Fruit fly (Drosophila melanogaster) whole organism, wandering third instar larva: ENCODE measurements around the gene Tsp96F.

Experiments used
- Abd-B ChIP-seq: fragments of >200 bp; optimal IDR thresholded peaks from 2 replicates; lab custom pipeline; 2017; ENCODE audit warnings: missing biosample characterization, missing genetic modification characterization
- Dfd ChIP-seq: fragments of >200 bp; optimal IDR thresholded peaks from 2 replicates; lab custom pipeline; 2017; ENCODE audit warnings: missing biosample characterization, missing genetic modification characterization
- Jra ChIP-seq: sonication (Bioruptor generic); optimal IDR thresholded peaks from 2 replicates; lab custom pipeline; 2016; ENCODE audit warnings: missing biosample characterization, missing genetic modification characterization
- N ChIP-seq: fragments of >200 bp; optimal IDR thresholded peaks from 2 replicates; lab custom pipeline; 2018; ENCODE audit warnings: missing biosample characterization, missing external identifiers, missing genetic modification characterization
- h ChIP-seq: fragments of 200-800 bp; sonication (Bioruptor generic); optimal IDR thresholded peaks from 3 replicates; lab custom pipeline; 2016; ENCODE audit warnings: missing biosample characterization, mild to moderate bottlenecking, missing genetic modification characterization
- lola ChIP-seq: fragments of >200 bp; optimal IDR thresholded peaks from 2 replicates; lab custom pipeline; 2017; ENCODE audit warnings: missing biosample characterization, missing genetic modification characterization
- pan ChIP-seq: fragments of >200 bp; optimal IDR thresholded peaks from 2 replicates; lab custom pipeline; 2017
- sv ChIP-seq: fragments of 200-800 bp; sonication (Bioruptor generic); optimal IDR thresholded peaks from 3 replicates; lab custom pipeline; 2016; ENCODE audit warnings: missing biosample characterization, missing genetic modification characterization
- tai ChIP-seq: sonication (Bioruptor generic); optimal IDR thresholded peaks from 2 replicates; lab custom pipeline; 2016; ENCODE audit warnings: missing biosample characterization, missing genetic modification characterization
- usp ChIP-seq: fragments of >200 bp; optimal IDR thresholded peaks from 2 replicates; lab custom pipeline; 2017; ENCODE audit warnings: missing biosample characterization, missing genetic modification characterization

DNA sequence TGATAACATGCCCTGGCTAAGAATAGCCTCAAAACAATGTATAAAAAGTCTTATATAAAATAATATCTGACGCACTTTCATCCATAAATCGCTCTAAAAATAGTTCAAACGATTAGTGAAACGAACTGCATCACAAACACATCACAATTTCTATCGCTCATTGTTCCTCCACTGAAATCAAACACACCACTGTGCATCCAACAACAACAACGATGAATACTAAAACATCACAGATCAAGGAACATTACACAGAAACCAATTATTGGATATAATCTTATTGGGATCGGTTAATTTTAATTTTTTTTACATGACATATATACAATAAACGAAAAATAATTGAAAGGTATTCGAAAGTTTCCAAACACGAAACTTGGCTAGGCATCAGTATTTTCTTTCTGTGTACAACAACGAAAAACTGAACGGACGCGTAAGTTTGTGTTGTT is 1.9 kb downstream of the Tsp96F start:
- TF ChIP-seq tai (GFP tag; lab: Kevin White, UChicago) (no peak), sv (GFP tag; lab: Kevin White, UChicago) (peak; percentile 57), lola (GFP tag; lab: Kevin White, UChicago) (no peak), Abd-B (GFP tag; lab: Kevin White, UChicago) (no peak), pan (lab: Kevin White, UChicago) (no peak), usp (GFP tag; lab: Kevin White, UChicago) (no peak), Jra (GFP tag; lab: Kevin White, UChicago) (no peak), h (peak; percentile 2), N (no peak), Dfd (GFP tag; lab: Kevin White, UChicago) (no peak)
